Fruit fly (Drosophila melanogaster): ENCODE data around the gene Pp1-13C.

Gene Pp1-13C

dm6 chrX:15360961-15361360 lies at the start of gene Pp1-13C:
Gene Pp1-13C (minus strand): TSS chrX:15361061.
- TF ChIP-seq CG17801 (GFP tag; optimal IDR thresholded peaks at IDR 0.05; ENCODE audit: partially characterized antibody): no peak

- no peak for TF ChIP-seq CG17801 (GFP tag; optimal IDR thresholded peaks at IDR 0.05; ENCODE audit: partially characterized antibody)
These were observed 46.0 kb upstream of the Pp1-13C start for dm6 chrX:15406811-15407210.

- TF ChIP-seq CG17801 (GFP tag; optimal IDR thresholded peaks at IDR 0.05; ENCODE audit: partially characterized antibody): no peak
These were observed 41.0 kb upstream of the Pp1-13C start for dm6 chrX:15401861-15402260.

dm6 chrX:15387344-15387743 lies 26.5 kb upstream of the Pp1-13C start:
- TF ChIP-seq CG17801 (GFP tag; optimal IDR thresholded peaks at IDR 0.05; ENCODE audit: partially characterized antibody): no peak

dm6 chrX:15385176-15386056 lies 24.6 kb upstream of the Pp1-13C start, which contains the start of gene CG9164:
Gene CG9164 (minus strand): TSS chrX:15385441.
- no peak for TF ChIP-seq CG17801 (GFP tag; optimal IDR thresholded peaks at IDR 0.05; ENCODE audit: partially characterized antibody)

- no peak for TF ChIP-seq CG17801 (GFP tag; optimal IDR thresholded peaks at IDR 0.05; ENCODE audit: partially characterized antibody)
These were observed 22.9 kb upstream of the Pp1-13C start for dm6 chrX:15383513-15384373.

- TF ChIP-seq CG17801 (GFP tag; optimal IDR thresholded peaks at IDR 0.05; ENCODE audit: partially characterized antibody): no peak
These were observed 19.3 kb upstream of the Pp1-13C start for dm6 chrX:15380207-15380606.

- TF ChIP-seq CG17801 (GFP tag; optimal IDR thresholded peaks at IDR 0.05; ENCODE audit: partially characterized antibody): no peak
These were observed 18.2 kb upstream of the Pp1-13C start, which contains the start of gene acj6 for dm6 chrX:15379014-15379491. Gene acj6 (minus strand): TSS chrX:15379064.

dm6 chrX:15370103-15370502 lies 9.2 kb upstream of the Pp1-13C start:
- no peak for TF ChIP-seq CG17801 (GFP tag; optimal IDR thresholded peaks at IDR 0.05; ENCODE audit: partially characterized antibody)

- no peak for TF ChIP-seq CG17801 (GFP tag; optimal IDR thresholded peaks at IDR 0.05; ENCODE audit: partially characterized antibody)
These were observed 3.6 kb upstream of the Pp1-13C start for dm6 chrX:15364467-15364866.

- TF ChIP-seq CG17801 (GFP tag; optimal IDR thresholded peaks at IDR 0.05; ENCODE audit: partially characterized antibody): no peak
These were observed 2.8 kb upstream of the Pp1-13C start for dm6 chrX:15363649-15364048.

- TF ChIP-seq CG17801 (GFP tag; optimal IDR thresholded peaks at IDR 0.05; ENCODE audit: partially characterized antibody): no peak
These were observed 4.5 kb downstream of the Pp1-13C start for dm6 chrX:15356410-15356809.

dm6 chrX:15353654-15354053 lies 7.2 kb downstream of the Pp1-13C start:
- TF ChIP-seq CG17801 (GFP tag; optimal IDR thresholded peaks at IDR 0.05; ENCODE audit: partially characterized antibody): no peak

- TF ChIP-seq CG17801 (GFP tag; optimal IDR thresholded peaks at IDR 0.05; ENCODE audit: partially characterized antibody): no peak
These were observed 8.2 kb downstream of the Pp1-13C start for dm6 chrX:15352692-15353091.

dm6 chrX:15344473-15345331 lies 16.2 kb downstream of the Pp1-13C start, which contains the start of the genes CG12608 and Prp5:
Gene CG12608 (minus strand): TSS chrX:15344625.
Gene Prp5 (plus strand): TSS chrX:15345169.
- TF ChIP-seq CG17801 (GFP tag; optimal IDR thresholded peaks at IDR 0.05; ENCODE audit: partially characterized antibody): no peak

Measured in ovary, adult (tissue).